Fruit fly (Drosophila melanogaster) whole organism, embryonic: ENCODE measurements around the gene Ir92a.

Source experiments
- CG34376 ChIP-seq: fragments of 200-800 bp; sonication (Bioruptor generic); optimal IDR thresholded peaks from 2 replicates; lab custom pipeline; 2018; ENCODE audit warnings: missing biosample characterization, mild to moderate bottlenecking, missing genetic modification characterization
- CG5245 ChIP-seq: fragments of 200-800 bp; sonication (Bioruptor generic); optimal IDR thresholded peaks from 3 replicates; lab custom pipeline; 2016; ENCODE audit warnings: missing biosample characterization, missing genetic modification characterization
- Oli ChIP-seq: fragments of 200-800 bp; sonication (Bioruptor generic); optimal IDR thresholded peaks from 2 replicates; lab custom pipeline; 2018; ENCODE audit warnings: missing biosample characterization, mild to moderate bottlenecking, missing genetic modification characterization, moderate library complexity
- chn ChIP-seq: fragments of 200-800 bp; sonication (Bioruptor generic); optimal IDR thresholded peaks from 2 replicates; lab custom pipeline; 2016; ENCODE audit warnings: missing biosample characterization, missing genetic modification characterization
- dimm ChIP-seq: fragments of 200-800 bp; sonication (Bioruptor generic); IDR thresholded peaks from 2 replicates; pipeline ENCODE4 v1.3.6; 2022; ENCODE audit warnings: missing biosample characterization, missing genetic modification characterization
- nerfin-1 ChIP-seq: fragments of 200-800 bp; sonication (Bioruptor generic); optimal IDR thresholded peaks from 3 replicates; lab custom pipeline; 2019; ENCODE audit warnings: missing biosample characterization, mild to moderate bottlenecking, missing genetic modification characterization, moderate library complexity
- pzg ChIP-seq: fragments of 200-800 bp; sonication (Bioruptor generic); optimal IDR thresholded peaks from 3 replicates; lab custom pipeline; 2018; ENCODE audit warnings: missing biosample characterization, mild to moderate bottlenecking, missing genetic modification characterization, moderate library complexity

- TF ChIP-seq pzg (GFP tag; lab: Kevin White, UChicago) (no peak), dimm (GFP tag; lab: Robert Waterston, UW) (no peak), nerfin-1 (tag; lab: Kevin White, UChicago) (no peak), Oli (tag; lab: Kevin White, UChicago) (no peak), CG34376 (no peak), chn (GFP tag; lab: Kevin White, UChicago) (no peak), CG5245 (GFP tag; lab: Kevin White, UChicago) (no peak)
Observed at dm6 chr3R:20318166-20318690, 20.5 kb upstream of the Ir92a start.
